Worm (Caenorhabditis elegans): ENCODE measurements around the gene sra-27.

Gene sra-27

ce11 chrII:6615232-6616029, 46.6 kb downstream of the sra-27 start:
- TF ChIP-seq W03F9.2 (tag; optimal IDR thresholded peaks at IDR 0.05) (no peak), him-1 (tag; optimal IDR thresholded peaks at IDR 0.05) (no peak), dao-5 (tag; optimal IDR thresholded peaks at IDR 0.05) (no peak)

- no peak for TF ChIP-seq W03F9.2 (tag; optimal IDR thresholded peaks at IDR 0.05)
- TF ChIP-seq dao-5 (tag; optimal IDR thresholded peaks at IDR 0.05): no peak
- TF ChIP-seq him-1 (tag; optimal IDR thresholded peaks at IDR 0.05): no peak
These were observed 47.3 kb downstream of the sra-27 start for ce11 chrII:6616135-6616534.

- TF ChIP-seq W03F9.2 (tag; optimal IDR thresholded peaks at IDR 0.05): no peak
- no peak for TF ChIP-seq him-1 (tag; optimal IDR thresholded peaks at IDR 0.05)
- TF ChIP-seq dao-5 (tag; optimal IDR thresholded peaks at IDR 0.05): no peak
These were observed 48.0 kb downstream of the sra-27 start, which contains the start of gene klf-3 for ce11 chrII:6616770-6617169. klf-3 (plus strand) TSS chrII:6616878.

- TF ChIP-seq dao-5 (tag; optimal IDR thresholded peaks at IDR 0.05) (no peak), him-1 (tag; optimal IDR thresholded peaks at IDR 0.05) (no peak), W03F9.2 (tag; optimal IDR thresholded peaks at IDR 0.05) (no peak)
These were observed 50.2 kb downstream of the sra-27 start for ce11 chrII:6619007-6619406.

Data from whole organism, L4/young adult.